Fruit fly (Drosophila melanogaster): ENCODE data around the gene hzg.
A peak's percentile ranks its signal among the peaks of the same experiment; 100 is the strongest.

The hzg gene

dm6 chr3L:15982783-15983432 is 21.6 kb downstream of the hzg start, which contains the start of the genes brm and Arl1 (continued):
- TF ChIP-seq her (GFP tag; optimal IDR thresholded peaks at IDR 0.05) (peak; percentile 31), CG12942 (GFP tag; optimal IDR thresholded peaks at IDR 0.05) (peak; percentile 98), tgo (GFP tag; IDR thresholded peaks at IDR 0.05) (peak; percentile 99), Chrac-16 (GFP tag; optimal IDR thresholded peaks at IDR 0.05) (peak; percentile 98), Sry-δ (GFP tag; optimal IDR thresholded peaks at IDR 0.05) (peak; percentile 63), CG11560 (tag; IDR thresholded peaks at IDR 0.05) (peak; percentile 94), CG13624 (GFP tag; optimal IDR thresholded peaks at IDR 0.05) (peak; percentile 91), stwl (tag; optimal IDR thresholded peaks at IDR 0.05) (no peak), CG15514 (GFP tag; optimal IDR thresholded peaks at IDR 0.05) (peak; percentile 94), CG12391 (tag; optimal IDR thresholded peaks at IDR 0.05) (peak; percentile 99), Bteb2 (GFP tag; optimal IDR thresholded peaks at IDR 0.05) (peak; percentile 88), chif (GFP tag; optimal IDR thresholded peaks at IDR 0.05) (peak; percentile 58 to 87), mld (GFP tag; IDR thresholded peaks at IDR 0.05; ENCODE audit: partially characterized antibody) (no peak), chn (GFP tag; optimal IDR thresholded peaks at IDR 0.05) (peak; percentile 93), ara (GFP tag; IDR thresholded peaks at IDR 0.05) (peak; percentile 99), CG15269 (tag; optimal IDR thresholded peaks at IDR 0.05) (peak; percentile 99), Fer3 (tag; optimal IDR thresholded peaks at IDR 0.05) (peak; percentile 99), CG9797 (GFP tag; optimal IDR thresholded peaks at IDR 0.05) (peak; percentile 69), HLH4C (GFP tag; IDR thresholded peaks at IDR 0.05; ENCODE audit: partially characterized antibody) (no peak), CG1832 (GFP tag; optimal IDR thresholded peaks at IDR 0.05) (no peak), Hsf (GFP tag; optimal IDR thresholded peaks at IDR 0.05) (peak; percentile 94), CG6175 (GFP tag; IDR thresholded peaks at IDR 0.05) (peak; percentile 99), exex (tag; optimal IDR thresholded peaks at IDR 0.05) (peak; percentile 94), pb (GFP tag; optimal IDR thresholded peaks at IDR 0.05) (peak; percentile 30), crol (GFP tag; IDR thresholded peaks at IDR 0.05) (peak; percentile 76), Gug (GFP tag; IDR thresholded peaks at IDR 0.05) (peak; percentile 98), dimm (GFP tag; IDR thresholded peaks at IDR 0.05) (peak; percentile 96), CG11093 (GFP tag; IDR thresholded peaks at IDR 0.05) (peak; percentile 98), Dll (GFP tag; IDR thresholded peaks at IDR 0.05; ENCODE audit: partially characterized antibody) (peak; percentile 59; the same call in 2 of the 4 replicates), grau (tag; optimal IDR thresholded peaks at IDR 0.05) (peak; percentile 98), CG2875 (GFP tag; optimal IDR thresholded peaks at IDR 0.05) (peak; percentile 82), CG17568 (GFP tag; optimal IDR thresholded peaks at IDR 0.05) (no peak), ato (GFP tag; IDR thresholded peaks at IDR 0.05; ENCODE audit: partially characterized antibody) (no peak), ewg (GFP tag; optimal IDR thresholded peaks at IDR 0.05) (peak; percentile 96), CG10431 (GFP tag; optimal IDR thresholded peaks at IDR 0.05) (peak; percentile 92), Sry-β (GFP tag; optimal IDR thresholded peaks at IDR 0.05) (peak; percentile 61), odd (GFP tag; optimal IDR thresholded peaks at IDR 0.05) (peak; percentile 94), CG18599 (GFP tag; optimal IDR thresholded peaks at IDR 0.05) (peak; percentile 98), CG9876 (GFP tag; optimal IDR thresholded peaks at IDR 0.05) (peak; percentile 73), gsb (GFP tag; IDR thresholded peaks at IDR 0.05) (peak; percentile 99), dysf (GFP tag; IDR thresholded peaks at IDR 0.05) (peak; percentile 100), otp (GFP tag; IDR thresholded peaks at IDR 0.05) (peak; percentile 98), oc (tag; optimal IDR thresholded peaks at IDR 0.05) (peak; percentile 96), fd64A (GFP tag; optimal IDR thresholded peaks at IDR 0.05) (peak; percentile 89), CG3995 (GFP tag; optimal IDR thresholded peaks at IDR 0.05) (peak; percentile 99), chm (GFP tag; IDR thresholded peaks at IDR 0.05) (peak; percentile 97), Myb (GFP tag; optimal IDR thresholded peaks at IDR 0.05) (peak; percentile 36), CG12769 (tag; optimal IDR thresholded peaks at IDR 0.05) (peak; percentile 95), Dip3 (GFP tag; optimal IDR thresholded peaks at IDR 0.05) (peak; percentile 90)
